Worm (Caenorhabditis elegans): ENCODE measurements around the gene K05F1.10.

ce11 chrII:5804288-5804687 lies 985 bp downstream of the K05F1.10 start:
- TF ChIP-seq ceh-45 (GFP tag; IDR thresholded peaks at IDR 0.05) (no peak), Y22D7AL.16 (tag; optimal IDR thresholded peaks at IDR 0.05) (no peak), mec-3 (tag; optimal IDR thresholded peaks at IDR 0.05; ENCODE audit: borderline replicate concordance) (no peak), nhr-11 (tag; optimal IDR thresholded peaks at IDR 0.05) (no peak), hlh-30 (tag; optimal IDR thresholded peaks at IDR 0.05; ENCODE audit: insufficient read depth) (no peak), F13H6.1 (tag; optimal IDR thresholded peaks at IDR 0.05) (no peak), ceh-24 (tag; optimal IDR thresholded peaks at IDR 0.05) (no peak), sox-4 (tag; optimal IDR thresholded peaks at IDR 0.05) (no peak), ama-1 (optimal IDR thresholded peaks at IDR 0.05) (no peak), fkh-10 (GFP tag; optimal IDR thresholded peaks at IDR 0.05) (no peak), pha-4 (tag; optimal IDR thresholded peaks at IDR 0.05) (no peak), ahr-1 (tag; optimal IDR thresholded peaks at IDR 0.05) (no peak), syd-9 (tag; optimal IDR thresholded peaks at IDR 0.05) (no peak)
